Worm (Caenorhabditis elegans) whole organism, young adult: ENCODE data around the gene F44F4.9.

Experiments used
- B0035.1 ChIP-seq: sonication (generic microtip); optimal IDR thresholded peaks from 2 replicates; lab custom pipeline; 2016; ENCODE audit warnings: missing genetic modification characterization, mild to moderate bottlenecking, missing compliant biosample characterization, missing genotype, missing genetic modification reagents
- F49E8.2 ChIP-seq: sonication (generic microtip); optimal IDR thresholded peaks from 3 replicates; lab custom pipeline; 2017; ENCODE audit warnings: missing genetic modification characterization, mild to moderate bottlenecking, missing compliant biosample characterization, antibody characterized with exemption, moderate library complexity; ENCODE audit not compliant: insufficient read depth
- F57A8.1 ChIP-seq: fragments of 200-800 bp; sonication (Bioruptor generic); optimal IDR thresholded peaks from 2 replicates; lab custom pipeline; 2018; ENCODE audit warnings: mild to moderate bottlenecking, missing genetic modification characterization, moderate library complexity, missing compliant biosample characterization
- K12H6.12 ChIP-seq: fragments of 200-800 bp; sonication (Bioruptor generic); optimal IDR thresholded peaks from 2 replicates; lab custom pipeline; 2018; ENCODE audit warnings: mild to moderate bottlenecking, missing genetic modification characterization, missing compliant biosample characterization
- Y53G8AR.9 ChIP-seq: fragments of 200-800 bp; sonication (Bioruptor generic); conservative IDR thresholded peaks from 2 replicates; pipeline ENCODE4 v1.3.6; 2022; ENCODE audit warnings: missing genetic modification reagents, missing genetic modification characterization, missing compliant biosample characterization
- hlh-12 ChIP-seq: sonication (generic microtip); optimal IDR thresholded peaks from 2 replicates; lab custom pipeline; 2016; ENCODE audit warnings: missing genetic modification characterization, missing compliant biosample characterization
- hsf-1 ChIP-seq: fragments of 200-800 bp; sonication (Bioruptor generic); IDR thresholded peaks from 2 replicates; pipeline ENCODE4 v1.3.6; 2022; ENCODE audit warnings: missing genetic modification reagents, missing genetic modification characterization, missing compliant biosample characterization
- lsy-27 ChIP-seq: sonication (generic microtip); optimal IDR thresholded peaks from 2 replicates; lab custom pipeline; 2017; ENCODE audit warnings: missing genetic modification characterization, mild to moderate bottlenecking, missing compliant biosample characterization, antibody characterized with exemption, missing genotype, borderline replicate concordance; ENCODE audit not compliant: insufficient read depth
- mes-4 ChIP-seq: sonication (generic microtip); optimal IDR thresholded peaks from 2 replicates; lab custom pipeline; 2016; ENCODE audit warnings: missing genotype, missing genetic modification characterization, missing compliant biosample characterization
- rcor-1 ChIP-seq: fragments of 200-800 bp; sonication (Bioruptor generic); IDR thresholded peaks from 2 replicates; pipeline ENCODE4 v1.3.6; 2022; ENCODE audit warnings: missing genetic modification reagents, missing genetic modification characterization, missing compliant biosample characterization
- snpc-4 ChIP-seq, 5 experiments: fragments of 150-350 bp in 1 of 5; sonication (generic microtip) in 4 of 5; optimal IDR thresholded peaks; 2 replicates each; lab custom pipeline; 2014 to 2018; ENCODE audit warnings: missing genetic modification characterization in 5 of 5, missing biosample characterization in 3 of 5, antibody characterized with exemption in 2 of 5, mild to moderate bottlenecking in 2 of 5, missing compliant biosample characterization in 2 of 5, missing genotype in 2 of 5, moderate library complexity in 2 of 5, missing genetic modification reagents in 1 of 5
- tlf-1 ChIP-seq: fragments of 200-800 bp; sonication (Bioruptor generic); optimal IDR thresholded peaks from 2 replicates; lab custom pipeline; 2018; ENCODE audit warnings: mild to moderate bottlenecking, missing genetic modification characterization, missing compliant biosample characterization
- unc-62 ChIP-seq: fragments of 150-350 bp; optimal IDR thresholded peaks from 2 replicates; lab custom pipeline; 2014; ENCODE audit warnings: missing biosample characterization, missing genetic modification reagents, missing genetic modification characterization

- TF ChIP-seq K12H6.12 (tag; lab: Kevin White, UChicago) (no peak), hlh-12 (tag; lab: Kevin White, UChicago) (no peak), hsf-1 (no peak), mes-4 (no peak), B0035.1 (tag; lab: Kevin White, UChicago) (no peak), Y53G8AR.9 (GFP tag; lab: Robert Waterston, UW) (no peak), F49E8.2 (tag; lab: Kevin White, UChicago) (no peak), F57A8.1 (GFP tag; lab: Kevin White, UChicago) (no peak), unc-62 (GFP tag; lab: Kevin White, UChicago) (no peak), tlf-1 (GFP tag; lab: Kevin White, UChicago) (no peak), rcor-1 (GFP tag; lab: Robert Waterston, UW) (no peak), snpc-4 (GFP tag; optimal IDR thresholded peaks at IDR 0.05; lab: Kevin White, UChicago) (no peak), snpc-4 (tag; optimal IDR thresholded peaks at IDR 0.05; lab: Kevin White, UChicago) (peak in 1 of 4 experiments; percentile 2), lsy-27 (tag; lab: Kevin White, UChicago) (no peak)
Measured at ce11 chrII:10924669-10925068, 9.0 kb upstream of the F44F4.9 start.
